Worm (Caenorhabditis elegans): ENCODE data around the gene ZC250.4.

Gene ZC250.4

ce11 chrV:5844349-5844760 is 31.4 kb upstream of the ZC250.4 start (continued):
- TF ChIP-seq swsn-7 (tag; optimal IDR thresholded peaks at IDR 0.05) (peak; percentile 58), aha-1 (tag; optimal IDR thresholded peaks at IDR 0.05) (no peak), pax-3 (tag; optimal IDR thresholded peaks at IDR 0.05) (peak; percentile 67), unc-86 (tag; optimal IDR thresholded peaks at IDR 0.05) (no peak), lin-35 (GFP tag; optimal IDR thresholded peaks at IDR 0.05) (peak; percentile 52 to 89), lin-14 (GFP tag; optimal IDR thresholded peaks at IDR 0.05) (peak; percentile 91)

ce11 chrV:5843415-5844337 is 30.7 kb upstream of the ZC250.4 start:
- TF ChIP-seq vab-15 (tag; optimal IDR thresholded peaks at IDR 0.05) (no peak), ztf-4 (tag; optimal IDR thresholded peaks at IDR 0.05) (peak; percentile 47), isw-1 (GFP tag; IDR thresholded peaks at IDR 0.05) (no peak; the same call in 1 of the 2 replicates), efl-1 (optimal IDR thresholded peaks at IDR 0.05) (peak; percentile 3 to 12), efl-1 (GFP tag; optimal IDR thresholded peaks at IDR 0.05 in 1 of 2) (peak in 1 of 2 experiments; percentile 92), pag-3 (tag; optimal IDR thresholded peaks at IDR 0.05; ENCODE audit: borderline replicate concordance, insufficient read depth) (no peak), aly-2 (tag; optimal IDR thresholded peaks at IDR 0.05) (no peak), mab-9 (GFP tag; IDR thresholded peaks at IDR 0.05) (no peak), mdl-1 (tag; optimal IDR thresholded peaks at IDR 0.05) (peak in 1 of 2 experiments; percentile 88), C04F5.9 (tag; optimal IDR thresholded peaks at IDR 0.05) (no peak), grh-1 (GFP tag; IDR thresholded peaks at IDR 0.05) (no peak), elt-2 (tag; optimal IDR thresholded peaks at IDR 0.05) (peak; percentile 80), nhr-11 (tag; optimal IDR thresholded peaks at IDR 0.05) (peak; percentile 73), fkh-8 (tag; optimal IDR thresholded peaks at IDR 0.05) (peak; percentile 60), ceh-8 (GFP tag; optimal IDR thresholded peaks at IDR 0.05) (no peak), alr-1 (tag; optimal IDR thresholded peaks at IDR 0.05; ENCODE audit: borderline replicate concordance) (no peak), dpl-1 (GFP tag; optimal IDR thresholded peaks at IDR 0.05) (peak in 2 of 3 experiments; percentile 33 to 41), fkh-10 (GFP tag; optimal IDR thresholded peaks at IDR 0.05) (no peak), sox-4 (tag; optimal IDR thresholded peaks at IDR 0.05) (peak; percentile 53), nhr-20 (tag; optimal IDR thresholded peaks at IDR 0.05) (peak; percentile 76), nhr-85 (tag) (no peak), unc-30 (tag; optimal IDR thresholded peaks at IDR 0.05) (no peak), hlh-4 (tag; optimal IDR thresholded peaks at IDR 0.05) (no peak), mef-2 (tag; optimal IDR thresholded peaks at IDR 0.05) (no peak), aha-1 (tag; optimal IDR thresholded peaks at IDR 0.05) (no peak), nhr-71 (tag; optimal IDR thresholded peaks at IDR 0.05) (peak; percentile 87), nhr-77 (tag; optimal IDR thresholded peaks at IDR 0.05) (no peak), sptf-1 (tag; optimal IDR thresholded peaks at IDR 0.05) (no peak), lin-35 (GFP tag; optimal IDR thresholded peaks at IDR 0.05) (peak; percentile 33 to 58), ama-1 (optimal IDR thresholded peaks at IDR 0.05) (peak; percentile 75), snu-23 (GFP tag; optimal IDR thresholded peaks at IDR 0.05) (peak; percentile 65), lin-39 (tag; optimal IDR thresholded peaks at IDR 0.05) (no peak), ceh-63 (GFP tag; optimal IDR thresholded peaks at IDR 0.05) (no peak), xbp-1 (tag; optimal IDR thresholded peaks at IDR 0.05) (peak; percentile 11), lir-3 (tag; optimal IDR thresholded peaks at IDR 0.05; ENCODE audit: poor library complexity) (peak; percentile 43), dsc-1 (tag; optimal IDR thresholded peaks at IDR 0.05) (peak; percentile 92), jun-1 (tag; optimal IDR thresholded peaks at IDR 0.05) (peak; percentile 57), ztf-11 (tag; optimal IDR thresholded peaks at IDR 0.05) (peak in 1 of 2 experiments; percentile 36), fkh-4 (tag; optimal IDR thresholded peaks at IDR 0.05; ENCODE audit: borderline replicate concordance) (peak; percentile 74), C16A3.4 (tag; optimal IDR thresholded peaks at IDR 0.05) (peak; percentile 8), ceh-82 (tag; optimal IDR thresholded peaks at IDR 0.05) (peak in 1 of 3 experiments; percentile 5), efl-3 (GFP tag; optimal IDR thresholded peaks at IDR 0.05) (no peak), sup-37 (GFP tag; optimal IDR thresholded peaks at IDR 0.05) (no peak), pax-3 (tag; optimal IDR thresholded peaks at IDR 0.05) (no peak), irx-1 (tag; optimal IDR thresholded peaks at IDR 0.05) (no peak)
